Fruit fly (Drosophila melanogaster): ENCODE data around the gene CG3437.

The CG3437 gene

DNA sequence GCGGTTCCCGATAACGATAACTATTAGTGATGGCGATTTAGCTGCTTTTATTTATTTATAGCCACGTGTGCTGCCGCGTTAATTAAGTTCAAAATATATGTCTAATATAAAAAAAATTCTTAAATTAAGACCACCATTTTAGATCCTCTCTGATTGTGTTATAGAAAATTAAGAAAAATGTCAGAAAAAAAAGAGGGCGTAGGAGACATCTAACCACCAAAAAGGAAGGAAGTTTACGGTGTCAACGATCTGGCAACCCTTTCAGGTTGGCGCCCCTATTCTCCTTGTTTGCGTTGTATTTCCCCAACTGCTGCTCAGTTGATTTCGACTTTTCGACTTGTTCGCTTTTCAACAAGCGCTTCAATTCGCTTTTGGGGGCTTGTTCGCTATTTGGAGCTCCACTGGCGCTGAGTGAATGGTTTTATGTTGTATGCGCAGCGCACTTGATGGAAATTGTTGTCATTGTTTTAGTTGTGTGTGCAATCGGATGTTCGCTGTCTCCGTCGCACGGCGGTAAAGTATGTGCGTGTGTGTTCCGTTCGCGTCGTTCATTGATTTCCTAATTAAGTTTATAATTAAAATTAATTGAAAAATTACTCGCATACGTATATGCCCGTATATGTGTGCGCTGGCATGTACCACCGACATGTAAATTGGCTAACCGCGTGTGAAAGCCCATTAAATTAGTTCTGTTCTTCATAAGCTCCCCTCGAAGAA lies 3.5 kb upstream of the CG3437 start, which contains the start of the genes CG3434 and CG44838:
Gene CG3434 (minus strand): TSS at position 25 of the 717 bp plus-strand sequence.
Gene CG44838 (plus strand): TSS at position 276 of the 717 bp plus-strand sequence.
- TF ChIP-seq CG9948 (tag; optimal IDR thresholded peaks at IDR 0.05) = peak; percentile 54
- peak; percentile 74 for TF ChIP-seq Pif1B (GFP tag; optimal IDR thresholded peaks at IDR 0.05)
- peak; percentile 73 for TF ChIP-seq Snoo (tag; optimal IDR thresholded peaks at IDR 0.05)
- TF ChIP-seq gl (tag; optimal IDR thresholded peaks at IDR 0.05) = no peak
- peak; percentile 50 for TF ChIP-seq CG8301 (tag; optimal IDR thresholded peaks at IDR 0.05)
- TF ChIP-seq CG10348 (GFP tag; IDR thresholded peaks at IDR 0.05) = no peak
- peak; percentile 75; the same call in 2 of the 3 replicates for TF ChIP-seq fd96Ca (GFP tag; IDR thresholded peaks at IDR 0.05)
- TF ChIP-seq EcR (GFP tag; optimal IDR thresholded peaks at IDR 0.05) = peak; percentile 75
- TF ChIP-seq rn (GFP tag; IDR thresholded peaks at IDR 0.05) = peak; percentile 39; the same call in 1 of the 2 replicates
- TF ChIP-seq CG32121 (GFP tag; IDR thresholded peaks at IDR 0.05) = peak; percentile 73
- TF ChIP-seq CG34367 (tag; optimal IDR thresholded peaks at IDR 0.05) = peak; percentile 54
- TF ChIP-seq CG15710 (tag; optimal IDR thresholded peaks at IDR 0.05) = peak; percentile 68
- no peak for TF ChIP-seq D1 (tag; optimal IDR thresholded peaks at IDR 0.05)
- no peak for TF ChIP-seq CG12605 (GFP tag; IDR thresholded peaks at IDR 0.05)
- TF ChIP-seq CG17806 (tag; optimal IDR thresholded peaks at IDR 0.05) = peak; percentile 57
- peak; percentile 37 for TF ChIP-seq CG13204 (GFP tag; optimal IDR thresholded peaks at IDR 0.05)
- TF ChIP-seq CG14655 (GFP tag; optimal IDR thresholded peaks at IDR 0.05) = peak; percentile 63
- peak; percentile 66 for TF ChIP-seq CG8159 (tag; optimal IDR thresholded peaks at IDR 0.05)
- TF ChIP-seq Pif1A (GFP tag; optimal IDR thresholded peaks at IDR 0.05) = peak; percentile 70
- peak; percentile 71 for TF ChIP-seq CG4496 (GFP tag; IDR thresholded peaks at IDR 0.05)
- TF ChIP-seq Ets98B (GFP tag; IDR thresholded peaks at IDR 0.05) = peak; percentile 47

DNA sequence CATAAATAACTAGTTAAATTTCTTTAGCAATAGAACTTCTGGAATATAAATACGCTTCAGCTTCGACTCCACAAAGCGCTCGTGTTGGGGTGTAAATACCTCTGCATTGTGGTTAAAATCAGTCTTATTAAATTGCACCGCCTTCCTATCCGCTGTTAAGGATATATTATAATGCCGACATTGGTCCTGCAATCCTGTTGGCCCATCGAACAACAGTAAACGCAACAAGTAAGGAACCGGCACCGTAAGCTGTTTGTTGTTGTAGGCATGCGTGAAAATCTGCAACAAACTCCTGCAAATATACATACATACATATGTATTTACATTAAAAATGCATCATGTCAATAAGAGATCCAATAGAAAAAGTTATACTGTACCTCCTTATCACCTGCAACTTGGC lies 1.1 kb downstream of the CG3437 start:
- TF ChIP-seq CG15710 (tag; optimal IDR thresholded peaks at IDR 0.05) = no peak
- TF ChIP-seq CG17806 (tag; optimal IDR thresholded peaks at IDR 0.05) = no peak

DNA sequence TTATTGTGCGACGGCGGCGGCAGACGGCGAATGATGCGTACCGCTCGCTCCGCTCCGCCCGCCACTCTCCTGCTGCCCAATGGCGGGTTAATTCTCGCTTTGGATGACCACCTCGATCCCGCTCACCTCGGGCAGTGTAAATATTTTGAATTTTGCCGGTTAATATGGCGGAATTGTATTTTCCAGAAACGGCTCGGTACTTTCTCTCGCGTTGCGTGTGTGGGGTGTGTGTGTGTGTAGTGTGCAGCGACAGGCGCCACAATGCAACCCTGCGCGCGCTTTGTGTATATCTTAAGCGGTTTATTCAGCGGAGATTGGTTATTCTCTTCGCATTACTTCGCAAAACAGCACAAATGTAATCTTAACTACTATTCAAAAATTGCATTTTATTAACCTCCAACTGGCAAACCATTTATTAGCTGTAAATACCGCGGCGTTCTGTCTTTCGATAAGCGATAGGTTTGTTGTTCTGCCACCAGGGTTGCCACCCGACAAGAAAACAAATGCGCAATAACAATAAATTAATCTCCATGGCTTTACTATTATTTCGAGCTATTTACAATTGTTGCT lies 1.6 kb downstream of the CG3437 start, which contains the start of the genes phol and CG3552:
Gene phol (minus strand): TSS at position 463 of the 570 bp plus-strand sequence.
Gene CG3552 (plus strand): TSS at position 500 of the 570 bp plus-strand sequence.
- no peak for TF ChIP-seq gl (tag; optimal IDR thresholded peaks at IDR 0.05)
- TF ChIP-seq CG4496 (GFP tag; IDR thresholded peaks at IDR 0.05) = 0 out of 3 replicates have a peak, but pooled peaks have one; percentile 19

DNA sequence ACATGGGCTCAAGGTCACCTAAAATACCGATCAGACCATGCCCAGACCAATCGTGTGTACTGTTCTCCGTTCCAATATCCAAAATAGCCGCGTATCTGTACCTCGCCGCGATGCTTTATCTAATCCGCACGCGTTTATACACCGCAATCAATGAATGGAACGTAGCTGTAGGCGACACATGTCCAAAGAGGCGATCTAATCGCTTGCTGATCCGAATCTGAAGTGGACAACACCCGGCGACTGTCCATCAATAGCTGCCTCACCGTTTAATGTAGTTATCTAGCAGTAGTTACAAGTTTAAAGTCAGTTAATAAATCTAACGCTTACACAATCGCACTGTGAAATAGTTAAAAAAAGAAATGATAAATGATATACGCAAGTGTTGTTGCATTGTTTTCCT lies 5.0 kb downstream of the CG3437 start:
- TF ChIP-seq CG8301 (tag; optimal IDR thresholded peaks at IDR 0.05) (no peak), D1 (tag; optimal IDR thresholded peaks at IDR 0.05) (no peak), gl (tag; optimal IDR thresholded peaks at IDR 0.05) (no peak), EcR (GFP tag; optimal IDR thresholded peaks at IDR 0.05) (no peak), rn (GFP tag; IDR thresholded peaks at IDR 0.05) (no peak), CG4496 (GFP tag; IDR thresholded peaks at IDR 0.05) (0 out of 3 replicates have a peak, but pooled peaks have one; percentile 6)

DNA sequence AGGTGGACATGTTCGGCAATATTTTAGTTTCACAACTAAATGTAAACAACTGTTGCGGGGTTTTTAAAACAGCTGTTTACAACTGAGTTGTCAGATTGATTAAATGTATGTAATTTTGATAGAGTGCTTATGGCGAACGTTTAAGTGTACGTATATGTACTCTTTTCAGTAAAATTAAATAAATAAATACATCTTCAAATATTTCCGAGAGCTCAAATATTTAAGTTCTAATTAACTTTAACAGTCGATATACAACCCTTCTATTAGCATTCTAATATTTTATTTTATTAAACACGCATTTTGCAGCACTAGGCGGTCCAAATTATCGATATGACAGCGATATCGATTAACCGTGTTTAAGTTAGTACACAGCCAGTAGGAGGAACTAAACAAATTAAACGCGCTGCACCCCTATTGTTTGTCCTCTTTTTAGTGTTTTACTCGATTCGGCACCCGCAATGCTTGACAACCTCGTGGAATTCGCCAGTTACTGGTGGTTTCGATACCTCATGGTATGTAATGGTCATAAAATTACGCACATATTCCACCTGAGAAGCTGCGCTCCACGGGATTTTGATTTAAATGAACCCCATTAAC lies 5.8 kb downstream of the CG3437 start, which contains the start of the genes CG3448 and ghi:
Gene CG3448 (minus strand): TSS at position 51 of the 597 bp plus-strand sequence.
Gene ghi (plus strand): TSS at position 355 of the 597 bp plus-strand sequence.
- TF ChIP-seq CG13204 (GFP tag; optimal IDR thresholded peaks at IDR 0.05) = no peak
- no peak for TF ChIP-seq CG34367 (tag; optimal IDR thresholded peaks at IDR 0.05)
- TF ChIP-seq CG8301 (tag; optimal IDR thresholded peaks at IDR 0.05) = peak; percentile 45
- TF ChIP-seq rn (GFP tag; IDR thresholded peaks at IDR 0.05) = 0 out of 2 replicates have a peak, but pooled peaks have one; percentile 11
- TF ChIP-seq Pif1A (GFP tag; optimal IDR thresholded peaks at IDR 0.05) = peak; percentile 62
- TF ChIP-seq CG32121 (GFP tag; IDR thresholded peaks at IDR 0.05) = peak; percentile 51; the same call in 1 of the 2 replicates
- peak; percentile 46 for TF ChIP-seq Snoo (tag; optimal IDR thresholded peaks at IDR 0.05)
- TF ChIP-seq CG8159 (tag; optimal IDR thresholded peaks at IDR 0.05) = peak; percentile 67
- peak; percentile 22 for TF ChIP-seq gl (tag; optimal IDR thresholded peaks at IDR 0.05)
- TF ChIP-seq CG15710 (tag; optimal IDR thresholded peaks at IDR 0.05) = peak; percentile 20
- peak; percentile 51 for TF ChIP-seq Ets98B (GFP tag; IDR thresholded peaks at IDR 0.05)
- no peak for TF ChIP-seq fd96Ca (GFP tag; IDR thresholded peaks at IDR 0.05)
- no peak for TF ChIP-seq EcR (GFP tag; optimal IDR thresholded peaks at IDR 0.05)
- TF ChIP-seq Pif1B (GFP tag; optimal IDR thresholded peaks at IDR 0.05) = peak; percentile 50
- no peak for TF ChIP-seq CG12605 (GFP tag; IDR thresholded peaks at IDR 0.05)
- TF ChIP-seq CG17806 (tag; optimal IDR thresholded peaks at IDR 0.05) = peak; percentile 52
- TF ChIP-seq CG10348 (GFP tag; IDR thresholded peaks at IDR 0.05) = no peak
- no peak for TF ChIP-seq D1 (tag; optimal IDR thresholded peaks at IDR 0.05)
- TF ChIP-seq CG14655 (GFP tag; optimal IDR thresholded peaks at IDR 0.05) = no peak
- peak; percentile 44 for TF ChIP-seq CG9948 (tag; optimal IDR thresholded peaks at IDR 0.05)
- peak; percentile 68; the same call in 2 of the 3 replicates for TF ChIP-seq CG4496 (GFP tag; IDR thresholded peaks at IDR 0.05)
